Worm (Caenorhabditis elegans) whole organism, early embryonic: ENCODE results near the gene K02F3.9.

Source experiments
- F13C5.2 ChIP-seq: sonication (generic microtip); optimal IDR thresholded peaks from 2 replicates; lab custom pipeline; 2017; ENCODE audit warnings: mild to moderate bottlenecking, missing genetic modification characterization, inconsistent platforms, missing compliant biosample characterization
- ama-1 ChIP-seq: fragments of 150-350 bp; optimal IDR thresholded peaks from 2 replicates; lab custom pipeline; 2014
- ets-7 ChIP-seq: sonication (generic microtip); optimal IDR thresholded peaks from 2 replicates; lab custom pipeline; 2016; ENCODE audit warnings: missing genotype, missing genetic modification characterization, missing compliant biosample characterization
- flt-1 ChIP-seq: fragments of 200-800 bp; sonication (Bioruptor generic); IDR thresholded peaks from 2 replicates; pipeline ENCODE4 v1.3.6; 2022; ENCODE audit warnings: missing genetic modification characterization, missing compliant biosample characterization
- hmg-4 ChIP-seq: fragments of 200-800 bp; sonication (Bioruptor generic); optimal IDR thresholded peaks from 2 replicates; lab custom pipeline; 2018; ENCODE audit warnings: mild to moderate bottlenecking, missing genetic modification characterization, missing compliant biosample characterization
- scrt-1 ChIP-seq: fragments of 200-800 bp; sonication (Bioruptor generic); IDR thresholded peaks from 2 replicates; pipeline ENCODE4 v1.3.6; 2022; ENCODE audit warnings: missing genetic modification characterization, missing compliant biosample characterization
- sea-1 ChIP-seq: fragments of 200-800 bp; sonication (Bioruptor generic); conservative IDR thresholded peaks from 2 replicates; pipeline ENCODE4 v1.3.6; 2022; ENCODE audit warnings: missing genetic modification characterization, missing compliant biosample characterization

DNA sequence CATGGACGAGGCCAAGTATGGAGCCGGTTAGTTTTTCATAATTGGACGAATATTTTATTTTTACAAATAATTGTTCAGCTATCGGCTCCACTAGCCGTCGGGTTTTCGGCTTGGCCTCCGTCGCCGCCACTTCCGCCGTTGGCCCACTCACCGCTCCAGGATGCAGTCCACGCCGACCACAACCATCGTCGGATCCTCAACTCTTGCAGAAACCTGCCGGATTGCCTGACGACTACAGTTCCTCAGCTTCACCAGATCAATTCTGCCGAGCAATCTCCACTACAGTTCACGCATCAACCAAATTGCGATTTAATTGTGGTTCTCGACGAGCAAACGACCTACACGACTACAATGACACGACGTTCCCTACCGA lies 6.7 kb downstream of the K02F3.9 start:
- TF ChIP-seq ets-7 (tag; lab: Kevin White, UChicago) (no peak), flt-1 (no peak), ama-1 (lab: Kevin White, UChicago) (no peak), sea-1 (no peak), hmg-4 (GFP tag; lab: Kevin White, UChicago) (peak; percentile 18), scrt-1 (GFP tag; lab: Robert Waterston, UW) (no peak), F13C5.2 (no peak)
